Fruit fly (Drosophila melanogaster) whole organism, embryonic: ENCODE data around the gene CG43954.

ENCODE experiments used
- Asciz ChIP-seq: fragments of 200-800 bp; sonication (Bioruptor generic); optimal IDR thresholded peaks from 2 replicates; lab custom pipeline; 2017; ENCODE audit warnings: missing biosample characterization, mild to moderate bottlenecking, missing genetic modification characterization, missing genetic modification reagents
- Atf3 ChIP-seq: fragments of 200-800 bp; sonication (Bioruptor generic); optimal IDR thresholded peaks from 3 replicates; lab custom pipeline; 2016; ENCODE audit warnings: missing biosample characterization, missing genetic modification characterization
- CG10654 ChIP-seq: fragments of 200-800 bp; sonication (Bioruptor generic); optimal IDR thresholded peaks from 2 replicates; lab custom pipeline; 2016; ENCODE audit warnings: missing biosample characterization, missing genetic modification characterization
- CG11560 ChIP-seq: fragments of 200-800 bp; sonication (Bioruptor generic); IDR thresholded peaks from 3 replicates; pipeline ENCODE4 v1.3.6; 2022; ENCODE audit warnings: missing biosample characterization, missing genetic modification characterization
- CG12236 ChIP-seq: fragments of 200-800 bp; sonication (Bioruptor generic); optimal IDR thresholded peaks from 2 replicates; lab custom pipeline; 2016; ENCODE audit warnings: missing biosample characterization, missing genetic modification characterization
- CG12391 ChIP-seq: fragments of 200-800 bp; sonication (Bioruptor generic); optimal IDR thresholded peaks from 3 replicates; lab custom pipeline; 2018; ENCODE audit warnings: missing biosample characterization, mild to moderate bottlenecking, missing genetic modification characterization, moderate library complexity
- CG13296 ChIP-seq: fragments of 200-800 bp; sonication (Bioruptor generic); optimal IDR thresholded peaks from 3 replicates; lab custom pipeline; 2018; ENCODE audit warnings: missing biosample characterization, mild to moderate bottlenecking, missing genetic modification characterization
- CG1603 ChIP-seq: fragments of 200-800 bp; sonication (Bioruptor generic); optimal IDR thresholded peaks from 2 replicates; lab custom pipeline; 2019; ENCODE audit warnings: missing biosample characterization, mild to moderate bottlenecking, missing genetic modification characterization, moderate library complexity
- CG16813 ChIP-seq: fragments of 200-800 bp; sonication (Bioruptor generic); IDR thresholded peaks from 3 replicates; pipeline ENCODE4 v1.3.6; 2022; ENCODE audit warnings: missing biosample characterization, missing genetic modification characterization; ENCODE audit not compliant: partially characterized antibody
- CG17612 ChIP-seq: fragments of 200-800 bp; sonication (Bioruptor generic); IDR thresholded peaks from 2 replicates; pipeline ENCODE4 v1.3.6; 2022; ENCODE audit warnings: missing biosample characterization, missing genetic modification characterization
- CG2199 ChIP-seq: fragments of 200-800 bp; sonication (Bioruptor generic); IDR thresholded peaks from 3 replicates; pipeline ENCODE4 v1.3.6; 2022; ENCODE audit warnings: missing biosample characterization, missing genetic modification characterization
- CG2889 ChIP-seq: fragments of 200-800 bp; sonication (Bioruptor generic); IDR thresholded peaks from 3 replicates; pipeline ENCODE4 v1.3.6; 2022; ENCODE audit warnings: missing biosample characterization, missing genetic modification characterization
- CG30431 ChIP-seq: fragments of 200-800 bp; sonication (Bioruptor generic); optimal IDR thresholded peaks from 2 replicates; lab custom pipeline; 2017; ENCODE audit warnings: missing biosample characterization, missing genetic modification characterization
- CG31388 ChIP-seq: fragments of 200-800 bp; sonication (Bioruptor generic); optimal IDR thresholded peaks from 2 replicates; lab custom pipeline; 2016; ENCODE audit warnings: missing biosample characterization, missing genetic modification characterization
- CG33213 ChIP-seq: fragments of 200-800 bp; sonication (Bioruptor generic); optimal IDR thresholded peaks from 3 replicates; lab custom pipeline; 2016; ENCODE audit warnings: missing biosample characterization, missing genetic modification characterization
- CG7271 ChIP-seq: fragments of 200-800 bp; sonication (Bioruptor generic); optimal IDR thresholded peaks from 2 replicates; lab custom pipeline; 2018; ENCODE audit warnings: missing biosample characterization, mild to moderate bottlenecking, missing genetic modification characterization, moderate library complexity
- CG7987 ChIP-seq: fragments of 200-800 bp; sonication (Bioruptor generic); optimal IDR thresholded peaks from 2 replicates; lab custom pipeline; 2018; ENCODE audit warnings: missing biosample characterization, mild to moderate bottlenecking, missing genetic modification characterization, moderate library complexity
- CG8944 ChIP-seq: fragments of 200-800 bp; sonication (Bioruptor generic); optimal IDR thresholded peaks from 3 replicates; lab custom pipeline; 2016; ENCODE audit warnings: missing biosample characterization, missing genetic modification characterization
- CG9215 ChIP-seq: fragments of 200-800 bp; sonication (Bioruptor generic); IDR thresholded peaks from 2 replicates; pipeline ENCODE4 v1.3.6; 2022; ENCODE audit warnings: missing biosample characterization, missing genetic modification characterization
- CG9727 ChIP-seq: fragments of 200-800 bp; sonication (Bioruptor generic); optimal IDR thresholded peaks from 3 replicates; lab custom pipeline; 2017; ENCODE audit warnings: missing biosample characterization, mild to moderate bottlenecking, missing genetic modification characterization
- D19A ChIP-seq: fragments of 200-800 bp; optimal IDR thresholded peaks from 3 replicates; lab custom pipeline; 2019; ENCODE audit warnings: missing biosample characterization, mild to moderate bottlenecking, missing genetic modification characterization, moderate library complexity
- Dll ChIP-seq: fragments of 200-800 bp; sonication (Bioruptor generic); IDR thresholded peaks from 4 replicates; pipeline ENCODE4 v1.3.6; 2022; ENCODE audit warnings: missing biosample characterization, missing genetic modification characterization; ENCODE audit not compliant: partially characterized antibody
- Dp ChIP-seq: fragments of 200-800 bp; sonication (Bioruptor generic); optimal IDR thresholded peaks from 2 replicates; lab custom pipeline; 2018; ENCODE audit warnings: missing biosample characterization, mild to moderate bottlenecking, missing genetic modification characterization, moderate library complexity
- Dref ChIP-seq: fragments of 200-800 bp; sonication (Bioruptor generic); IDR thresholded peaks from 2 replicates; pipeline ENCODE4 v1.3.6; 2022; ENCODE audit warnings: missing biosample characterization, missing genetic modification characterization
- E2f1 ChIP-seq: fragments of 200-800 bp; sonication (Bioruptor generic); IDR thresholded peaks from 2 replicates; pipeline ENCODE4 v1.3.6; 2022; ENCODE audit warnings: missing biosample characterization, missing genetic modification characterization
- Eip74EF ChIP-seq, 2 experiments: fragments of 200-800 bp in 1 of 2; fragments of >200 bp in 1 of 2; sonication (Bioruptor generic) in 1 of 2; optimal IDR thresholded peaks; 2 replicates each; lab custom pipeline; 2017 to 2019; ENCODE audit warnings: missing biosample characterization in 2 of 2, missing genetic modification characterization in 2 of 2, mild to moderate bottlenecking in 1 of 2, moderate library complexity in 1 of 2
- Ptx1 ChIP-seq: fragments of 200-800 bp; sonication (Bioruptor generic); IDR thresholded peaks from 2 replicates; pipeline ENCODE4 v1.3.6; 2022; ENCODE audit warnings: missing biosample characterization, missing genetic modification characterization
- Rx ChIP-seq: fragments of 200-800 bp; sonication (Bioruptor generic); IDR thresholded peaks from 2 replicates; pipeline ENCODE4 v1.3.6; 2022; ENCODE audit warnings: missing biosample characterization, missing genetic modification characterization
- Scr ChIP-seq: fragments of 200-800 bp; sonication (Bioruptor generic); IDR thresholded peaks from 2 replicates; pipeline ENCODE4 v1.3.6; 2022; ENCODE audit warnings: missing biosample characterization, missing genetic modification characterization; ENCODE audit not compliant: partially characterized antibody
- Sox102F ChIP-seq: fragments of 200-800 bp; sonication (Bioruptor generic); optimal IDR thresholded peaks from 2 replicates; lab custom pipeline; 2018; ENCODE audit warnings: missing biosample characterization, mild to moderate bottlenecking, missing genetic modification characterization, moderate library complexity
- ara ChIP-seq: fragments of 200-800 bp; sonication (Bioruptor generic); IDR thresholded peaks from 2 replicates; pipeline ENCODE4 v1.3.6; 2022; ENCODE audit warnings: missing biosample characterization, missing genetic modification characterization
- bowl ChIP-seq: fragments of 200-800 bp; sonication (Bioruptor generic); IDR thresholded peaks from 2 replicates; pipeline ENCODE4 v1.3.6; 2022; ENCODE audit warnings: missing biosample characterization, missing genetic modification characterization
- bsh ChIP-seq, 2 experiments: fragments of 200-800 bp; sonication (Bioruptor generic); optimal IDR thresholded peaks; 2 replicates each; lab custom pipeline; 2017 to 2018; ENCODE audit warnings: mild to moderate bottlenecking in 2 of 2, missing biosample characterization in 2 of 2, missing genetic modification characterization in 2 of 2, moderate library complexity in 1 of 2
- cad ChIP-seq: fragments of >200 bp; optimal IDR thresholded peaks from 2 replicates; lab custom pipeline; 2017; ENCODE audit warnings: missing biosample characterization, missing genetic modification characterization
- chm ChIP-seq: fragments of 200-800 bp; sonication (Bioruptor generic); IDR thresholded peaks from 2 replicates; pipeline ENCODE4 v1.3.6; 2022; ENCODE audit warnings: missing biosample characterization, missing genetic modification characterization
- dmrt11E ChIP-seq: fragments of 200-800 bp; sonication (Bioruptor generic); optimal IDR thresholded peaks from 3 replicates; lab custom pipeline; 2018; ENCODE audit warnings: missing biosample characterization, mild to moderate bottlenecking, missing genetic modification characterization, moderate library complexity
- dmrt99B ChIP-seq: fragments of 200-800 bp; sonication (Bioruptor generic); optimal IDR thresholded peaks from 2 replicates; lab custom pipeline; 2018; ENCODE audit warnings: missing biosample characterization, mild to moderate bottlenecking, missing genetic modification characterization, moderate library complexity
- en ChIP-seq: fragments of 200-800 bp; sonication (Bioruptor generic); optimal IDR thresholded peaks from 2 replicates; lab custom pipeline; 2016; ENCODE audit warnings: missing biosample characterization, missing genetic modification characterization
- fd102C ChIP-seq: fragments of 200-800 bp; sonication (Bioruptor generic); optimal IDR thresholded peaks from 2 replicates; lab custom pipeline; 2018; ENCODE audit warnings: missing biosample characterization, mild to moderate bottlenecking, missing genetic modification characterization, moderate library complexity
- fd96Cb ChIP-seq: fragments of 200-800 bp; sonication (Bioruptor generic); optimal IDR thresholded peaks from 2 replicates; lab custom pipeline; 2018; ENCODE audit warnings: missing biosample characterization, mild to moderate bottlenecking, missing genetic modification characterization, moderate library complexity
- gce ChIP-seq: fragments of 200-800 bp; sonication (Bioruptor generic); IDR thresholded peaks from 3 replicates; pipeline ENCODE4 v1.3.6; 2022; ENCODE audit warnings: missing biosample characterization, missing genetic modification characterization
- gfzf ChIP-seq: fragments of 200-800 bp; sonication (Bioruptor generic); optimal IDR thresholded peaks from 2 replicates; lab custom pipeline; 2016; ENCODE audit warnings: missing biosample characterization, mild to moderate bottlenecking, missing genetic modification characterization, moderate library complexity
- gsb ChIP-seq: fragments of 200-800 bp; sonication (Bioruptor generic); IDR thresholded peaks from 2 replicates; pipeline ENCODE4 v1.3.6; 2022; ENCODE audit warnings: missing biosample characterization, missing genetic modification characterization
- hb ChIP-seq: fragments of 200-800 bp; sonication (Bioruptor generic); IDR thresholded peaks from 3 replicates; pipeline ENCODE4 v1.3.6; 2022; ENCODE audit warnings: missing biosample characterization, missing genetic modification characterization; ENCODE audit not compliant: partially characterized antibody
- hth ChIP-seq: fragments of >200 bp; optimal IDR thresholded peaks from 2 replicates; lab custom pipeline; 2017; ENCODE audit warnings: inconsistent platforms
- kni ChIP-seq: fragments of 200-800 bp; sonication (Bioruptor generic); optimal IDR thresholded peaks from 3 replicates; lab custom pipeline; 2017; ENCODE audit warnings: mild to moderate bottlenecking, missing biosample characterization, missing genetic modification reagents, missing genetic modification characterization
- lmd ChIP-seq: fragments of 200-800 bp; sonication (Bioruptor generic); IDR thresholded peaks from 2 replicates; pipeline ENCODE4 v1.3.6; 2022; ENCODE audit warnings: missing biosample characterization, missing genetic modification characterization
- mam ChIP-seq: fragments of 200-800 bp; sonication (Bioruptor generic); optimal IDR thresholded peaks from 3 replicates; lab custom pipeline; 2016; ENCODE audit warnings: missing biosample characterization, missing genetic modification characterization
- oc ChIP-seq: fragments of 200-800 bp; sonication (Bioruptor generic); optimal IDR thresholded peaks from 2 replicates; lab custom pipeline; 2018; ENCODE audit warnings: missing biosample characterization, mild to moderate bottlenecking, missing genetic modification characterization, moderate library complexity
- tap ChIP-seq: fragments of 200-800 bp; optimal IDR thresholded peaks from 3 replicates; lab custom pipeline; 2019; ENCODE audit warnings: missing biosample characterization, mild to moderate bottlenecking, missing genetic modification characterization, moderate library complexity
- trh ChIP-seq: fragments of 200-800 bp; sonication (Bioruptor generic); optimal IDR thresholded peaks from 2 replicates; lab custom pipeline; 2016; ENCODE audit warnings: missing biosample characterization, missing genetic modification characterization

CG43954 gene

DNA sequence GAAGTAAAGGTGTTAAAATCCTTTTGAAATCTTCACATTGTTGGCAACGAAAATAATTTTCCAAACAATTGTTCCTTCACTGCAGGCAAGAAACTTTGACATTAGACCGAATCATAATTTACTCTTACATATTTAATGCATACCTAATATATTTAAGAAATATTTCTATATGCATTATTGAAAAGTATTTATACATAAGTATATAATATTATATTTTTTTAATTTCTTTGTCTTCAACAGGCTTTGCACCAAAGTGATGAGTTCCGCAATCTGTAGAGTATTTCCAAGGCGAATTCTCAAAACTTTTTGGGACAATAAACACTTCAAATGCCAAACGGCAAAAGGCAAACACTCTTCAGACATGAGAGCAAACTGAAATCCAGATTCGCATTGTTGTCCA is 14.4 kb downstream of the CG43954 start (continued):
- no peak for TF ChIP-seq en (GFP tag; lab: Kevin White, UChicago)
- TF ChIP-seq CG30431 (GFP tag; lab: Kevin White, UChicago): no peak
- no peak for TF ChIP-seq Dp
- no peak for TF ChIP-seq fd102C
- TF ChIP-seq ara (GFP tag; lab: Robert Waterston, UW): 0 out of 2 replicates have a peak, but pooled peaks have one; percentile 39
- TF ChIP-seq lmd (GFP tag; lab: Robert Waterston, UW): 0 out of 2 replicates have a peak, but pooled peaks have one; percentile 29
- TF ChIP-seq CG7271: no peak
- no peak for TF ChIP-seq CG16813 (GFP tag; lab: Robert Waterston, UW)
- no peak for TF ChIP-seq CG2199
- TF ChIP-seq CG12236 (GFP tag; lab: Kevin White, UChicago): no peak
- no peak for TF ChIP-seq dmrt11E
- TF ChIP-seq mam (GFP tag; lab: Kevin White, UChicago): no peak
- TF ChIP-seq hth (lab: Kevin White, UChicago): no peak
- peak; percentile 71 for TF ChIP-seq dmrt99B (tag; lab: Kevin White, UChicago)
- peak; percentile 93 for TF ChIP-seq D19A
- no peak for TF ChIP-seq gfzf (GFP tag; lab: Kevin White, UChicago)
- no peak for TF ChIP-seq gce
- no peak for TF ChIP-seq CG1603 (tag; lab: Kevin White, UChicago)
- TF ChIP-seq Atf3 (GFP tag; lab: Kevin White, UChicago): no peak
- TF ChIP-seq CG9215 (GFP tag; lab: Robert Waterston, UW): no peak
- TF ChIP-seq CG13296 (GFP tag; lab: Kevin White, UChicago): peak; percentile 46
- peak; percentile 57 for TF ChIP-seq fd96Cb (tag; lab: Kevin White, UChicago)
- TF ChIP-seq Dref (GFP tag; lab: Robert Waterston, UW): no peak
- TF ChIP-seq CG8944: no peak
- no peak for TF ChIP-seq Dll (GFP tag; lab: Robert Waterston, UW)
- no peak for TF ChIP-seq kni (GFP tag; lab: Kevin White, UChicago)
- no peak for TF ChIP-seq Scr (GFP tag; lab: Robert Waterston, UW)
- no peak for TF ChIP-seq gsb (GFP tag; lab: Robert Waterston, UW)
- no peak for TF ChIP-seq CG2889 (GFP tag; lab: Robert Waterston, UW)
- TF ChIP-seq hb (GFP tag; lab: Robert Waterston, UW): no peak
- TF ChIP-seq Eip74EF (GFP tag; optimal IDR thresholded peaks at IDR 0.05; lab: Kevin White, UChicago): no peak
- no peak for TF ChIP-seq CG31388 (GFP tag; lab: Kevin White, UChicago)
- no peak for TF ChIP-seq CG7987
- no peak for TF ChIP-seq Rx (GFP tag; lab: Robert Waterston, UW)
- TF ChIP-seq oc (tag; lab: Kevin White, UChicago): no peak
- peak; percentile 75 for TF ChIP-seq Sox102F (GFP tag; lab: Kevin White, UChicago)
- no peak for TF ChIP-seq CG33213 (GFP tag; lab: Kevin White, UChicago)
- TF ChIP-seq bsh (GFP tag; optimal IDR thresholded peaks at IDR 0.05; lab: Kevin White, UChicago): peak in 1 of 2 experiments; percentile 72
- peak; percentile 46 for TF ChIP-seq tap (tag; lab: Kevin White, UChicago)
- TF ChIP-seq cad (GFP tag; lab: Kevin White, UChicago): no peak
- TF ChIP-seq CG10654 (GFP tag; lab: Kevin White, UChicago): no peak
- peak; percentile 66 for TF ChIP-seq Ptx1 (GFP tag; lab: Robert Waterston, UW)
- TF ChIP-seq CG11560 (tag; lab: Robert Waterston, UW): no peak
- TF ChIP-seq CG17612 (GFP tag; lab: Robert Waterston, UW): no peak
- TF ChIP-seq bowl (GFP tag; lab: Robert Waterston, UW): no peak
- TF ChIP-seq CG12391 (tag; lab: Kevin White, UChicago): peak; percentile 63
- TF ChIP-seq chm (GFP tag; lab: Robert Waterston, UW): no peak; the same call in 1 of the 2 replicates
- TF ChIP-seq trh (GFP tag; lab: Kevin White, UChicago): no peak
- peak; percentile 14 for TF ChIP-seq CG9727
- TF ChIP-seq E2f1 (GFP tag; lab: Robert Waterston, UW): peak; percentile 20; the same call in 1 of the 2 replicates
- TF ChIP-seq Asciz (GFP tag; lab: Kevin White, UChicago): peak; percentile 1
